Worm (Caenorhabditis elegans): ENCODE measurements around the gene eef-1G.
A peak's percentile ranks its signal among the peaks of the same experiment; 100 is the strongest.

- TF ChIP-seq aly-2 (tag; optimal IDR thresholded peaks at IDR 0.05) (no peak), skn-1 (tag; optimal IDR thresholded peaks at IDR 0.05) (no peak), R02D3.7 (tag; optimal IDR thresholded peaks at IDR 0.05) (no peak), ceh-28 (tag; optimal IDR thresholded peaks at IDR 0.05) (peak; percentile 35), unc-62 (GFP tag; optimal IDR thresholded peaks at IDR 0.05) (no peak), pha-4 (tag; optimal IDR thresholded peaks at IDR 0.05) (no peak), mdl-1 (tag; optimal IDR thresholded peaks at IDR 0.05) (no peak), nhr-11 (tag; optimal IDR thresholded peaks at IDR 0.05) (no peak), mml-1 (tag; optimal IDR thresholded peaks at IDR 0.05) (no peak), jun-1 (tag; optimal IDR thresholded peaks at IDR 0.05) (no peak), ztf-11 (tag; optimal IDR thresholded peaks at IDR 0.05) (no peak), egl-27 (tag; optimal IDR thresholded peaks at IDR 0.05) (no peak)
These were observed 7.1 kb upstream of the eef-1G start, which contains the start of gene pigt-1 for ce11 chrV:10958322-10958900.
